Fruit fly (Drosophila melanogaster) whole organism, prepupa: Measurements from ENCODE around the gene CG33941.

Experiments
- CG10631 ChIP-seq: fragments of 200-800 bp; sonication (Bioruptor generic); optimal IDR thresholded peaks from 2 replicates; lab custom pipeline; 2016; ENCODE audit warnings: missing biosample characterization, missing genetic modification characterization
- CG11294 ChIP-seq: fragments of 200-800 bp; sonication (Bioruptor generic); IDR thresholded peaks from 2 replicates; pipeline ENCODE4 v1.3.6; 2022; ENCODE audit warnings: missing biosample characterization, missing genetic modification characterization
- CG11762 ChIP-seq: fragments of 200-800 bp; sonication (Bioruptor generic); optimal IDR thresholded peaks from 3 replicates; lab custom pipeline; 2016; ENCODE audit warnings: missing biosample characterization, missing genetic modification characterization; ENCODE audit not compliant: insufficient read depth
- CG11902 ChIP-seq: fragments of 200-800 bp; sonication (Bioruptor generic); optimal IDR thresholded peaks from 3 replicates; lab custom pipeline; 2016; ENCODE audit warnings: missing biosample characterization, missing genetic modification characterization
- CG15336 ChIP-seq: fragments of 200-800 bp; sonication (Bioruptor generic); IDR thresholded peaks from 2 replicates; pipeline ENCODE4 v1.3.6; 2022; ENCODE audit warnings: missing biosample characterization, missing genetic modification characterization
- CG1621 ChIP-seq: fragments of 200-800 bp; sonication (Bioruptor generic); optimal IDR thresholded peaks from 3 replicates; lab custom pipeline; 2018; ENCODE audit warnings: missing biosample characterization, mild to moderate bottlenecking, missing genetic modification characterization
- CG16779 ChIP-seq: fragments of 200-800 bp; sonication (Bioruptor generic); optimal IDR thresholded peaks from 3 replicates; lab custom pipeline; 2017; ENCODE audit warnings: missing biosample characterization, mild to moderate bottlenecking, missing genetic modification characterization
- CG3032 ChIP-seq: fragments of 200-800 bp; optimal IDR thresholded peaks from 2 replicates; lab custom pipeline; 2019; ENCODE audit warnings: missing biosample characterization, mild to moderate bottlenecking, missing genetic modification characterization, moderate library complexity
- CG34406 ChIP-seq: fragments of 200-800 bp; sonication (Bioruptor generic); optimal IDR thresholded peaks from 3 replicates; lab custom pipeline; 2016; ENCODE audit warnings: missing biosample characterization, missing genetic modification characterization
- CG4318 ChIP-seq: fragments of 200-800 bp; sonication (Bioruptor generic); optimal IDR thresholded peaks from 3 replicates; lab custom pipeline; 2017; ENCODE audit warnings: missing biosample characterization, mild to moderate bottlenecking, missing genetic modification characterization
- CG6276 ChIP-seq: fragments of 200-800 bp; sonication (Bioruptor generic); optimal IDR thresholded peaks from 2 replicates; lab custom pipeline; 2017; ENCODE audit warnings: missing biosample characterization, mild to moderate bottlenecking, missing genetic modification characterization
- CG6792 ChIP-seq: fragments of 200-800 bp; sonication (Bioruptor generic); optimal IDR thresholded peaks from 3 replicates; lab custom pipeline; 2016; ENCODE audit warnings: missing biosample characterization, missing genetic modification characterization
- CG7368 ChIP-seq: fragments of 200-800 bp; sonication (Bioruptor generic); optimal IDR thresholded peaks from 3 replicates; lab custom pipeline; 2016; ENCODE audit warnings: missing biosample characterization, missing genetic modification characterization
- CG8319 ChIP-seq: fragments of 200-800 bp; sonication (Bioruptor generic); optimal IDR thresholded peaks from 3 replicates; lab custom pipeline; 2016; ENCODE audit warnings: missing biosample characterization, missing genetic modification characterization
- CG8632 ChIP-seq: fragments of 200-800 bp; sonication (Bioruptor generic); optimal IDR thresholded peaks from 3 replicates; lab custom pipeline; 2016; ENCODE audit warnings: missing biosample characterization, missing genetic modification characterization
- CG9139 ChIP-seq: fragments of 200-800 bp; sonication (Bioruptor generic); optimal IDR thresholded peaks from 3 replicates; lab custom pipeline; 2017; ENCODE audit warnings: missing biosample characterization, mild to moderate bottlenecking, missing genetic modification characterization
- Eip93F ChIP-seq: fragments of 200-800 bp; sonication (Bioruptor generic); optimal IDR thresholded peaks from 2 replicates; lab custom pipeline; 2016; ENCODE audit warnings: missing biosample characterization, mild to moderate bottlenecking, missing genetic modification characterization
- Ets96B ChIP-seq: fragments of 200-800 bp; optimal IDR thresholded peaks from 2 replicates; lab custom pipeline; 2019; ENCODE audit warnings: missing biosample characterization, mild to moderate bottlenecking, missing genetic modification characterization, moderate library complexity
- Hr38 ChIP-seq: sonication (Bioruptor generic); optimal IDR thresholded peaks from 2 replicates; lab custom pipeline; 2016; ENCODE audit warnings: missing biosample characterization, missing genetic modification characterization
- Hr39 ChIP-seq: fragments of 200-800 bp; sonication (Bioruptor generic); optimal IDR thresholded peaks from 2 replicates; lab custom pipeline; 2016; ENCODE audit warnings: missing biosample characterization, missing genetic modification characterization
- Smox ChIP-seq: fragments of 200-800 bp; sonication (Bioruptor generic); optimal IDR thresholded peaks from 3 replicates; lab custom pipeline; 2016; ENCODE audit warnings: missing biosample characterization, missing genetic modification characterization
- Sox102F ChIP-seq: fragments of 200-800 bp; sonication (Bioruptor generic); optimal IDR thresholded peaks from 2 replicates; lab custom pipeline; 2016; ENCODE audit warnings: missing biosample characterization, mild to moderate bottlenecking, missing genetic modification characterization
- achi ChIP-seq: fragments of 200-800 bp; sonication (Bioruptor generic); optimal IDR thresholded peaks from 3 replicates; lab custom pipeline; 2016; ENCODE audit warnings: missing biosample characterization, missing genetic modification characterization
- acj6 ChIP-seq: fragments of 200-800 bp; sonication (Bioruptor generic); optimal IDR thresholded peaks from 3 replicates; lab custom pipeline; 2016; ENCODE audit warnings: missing biosample characterization, missing genetic modification characterization
- cyc ChIP-seq: fragments of 200-800 bp; sonication (Bioruptor generic); optimal IDR thresholded peaks from 3 replicates; lab custom pipeline; 2016; ENCODE audit warnings: missing biosample characterization, missing genetic modification characterization
- dac ChIP-seq: fragments of 200-800 bp; sonication (Bioruptor generic); optimal IDR thresholded peaks from 2 replicates; lab custom pipeline; 2017; ENCODE audit warnings: missing biosample characterization, mild to moderate bottlenecking, missing genetic modification characterization
- eg ChIP-seq: fragments of 200-800 bp; sonication (Bioruptor generic); IDR thresholded peaks from 3 replicates; pipeline ENCODE4 v1.3.6; 2022; ENCODE audit warnings: missing biosample characterization, missing genetic modification characterization
- esn ChIP-seq: fragments of 200-800 bp; sonication (Bioruptor generic); optimal IDR thresholded peaks from 2 replicates; lab custom pipeline; 2016; ENCODE audit warnings: missing biosample characterization, mild to moderate bottlenecking, missing genetic modification characterization, moderate library complexity
- fd85E ChIP-seq: fragments of 200-800 bp; sonication (Bioruptor generic); optimal IDR thresholded peaks from 3 replicates; lab custom pipeline; 2016; ENCODE audit warnings: missing biosample characterization, missing genetic modification characterization
- fkh ChIP-seq: fragments of 200-800 bp; sonication (Bioruptor generic); optimal IDR thresholded peaks from 3 replicates; lab custom pipeline; 2017; ENCODE audit warnings: missing biosample characterization, mild to moderate bottlenecking, missing genetic modification characterization, moderate library complexity
- net ChIP-seq: fragments of 200-800 bp; sonication (Bioruptor generic); optimal IDR thresholded peaks from 3 replicates; lab custom pipeline; 2016; ENCODE audit warnings: missing biosample characterization, missing genetic modification characterization
- salr ChIP-seq, 2 experiments: fragments of 200-800 bp; sonication (Bioruptor generic); optimal IDR thresholded peaks; 3 replicates each; lab custom pipeline; 2016 to 2018; ENCODE audit warnings: missing biosample characterization in 2 of 2, missing genetic modification characterization in 2 of 2, mild to moderate bottlenecking in 1 of 2
- spab ChIP-seq: fragments of 200-800 bp; sonication (Bioruptor generic); optimal IDR thresholded peaks from 2 replicates; lab custom pipeline; 2017; ENCODE audit warnings: missing biosample characterization, mild to moderate bottlenecking, missing genetic modification characterization, missing genetic modification reagents

The CG33941 gene

dm6 chr4:448126-448525 lies 19.2 kb upstream of the CG33941 start:
- no peak for TF ChIP-seq fkh (GFP tag; lab: Kevin White, UChicago)
- no peak for TF ChIP-seq cyc
- no peak for TF ChIP-seq Eip93F (GFP tag; lab: Kevin White, UChicago)
- TF ChIP-seq CG11902 (GFP tag; lab: Kevin White, UChicago): no peak
- TF ChIP-seq Smox: no peak
- TF ChIP-seq achi (GFP tag; lab: Kevin White, UChicago): no peak
- TF ChIP-seq CG6792 (GFP tag; lab: Kevin White, UChicago): no peak
- no peak for TF ChIP-seq CG9139
- no peak for TF ChIP-seq acj6 (GFP tag; lab: Kevin White, UChicago)
- TF ChIP-seq Hr38 (GFP tag; lab: Kevin White, UChicago): no peak
- no peak for TF ChIP-seq CG3032
- no peak for TF ChIP-seq salr (GFP tag; optimal IDR thresholded peaks at IDR 0.05; lab: Kevin White, UChicago)
- TF ChIP-seq CG15336 (GFP tag; lab: Robert Waterston, UW): no peak
- no peak for TF ChIP-seq CG4318 (GFP tag; lab: Kevin White, UChicago)
- no peak for TF ChIP-seq CG11294 (GFP tag; lab: Robert Waterston, UW)
- TF ChIP-seq eg (GFP tag; lab: Robert Waterston, UW): no peak
- no peak for TF ChIP-seq CG1621 (tag; lab: Kevin White, UChicago)
- no peak for TF ChIP-seq spab
- TF ChIP-seq esn (GFP tag; lab: Kevin White, UChicago): no peak
- TF ChIP-seq CG8632 (GFP tag; lab: Kevin White, UChicago): no peak

- TF ChIP-seq Ets96B (no peak), CG8319 (GFP tag; lab: Kevin White, UChicago) (no peak), Eip93F (GFP tag; lab: Kevin White, UChicago) (no peak), CG6276 (GFP tag; lab: Kevin White, UChicago) (no peak)
- TF ChIP-seq, all 60 proteins: peak for 0
These were observed 18.3 kb upstream of the CG33941 start for dm6 chr4:448993-449392.

- TF ChIP-seq CG7368 (GFP tag; lab: Kevin White, UChicago): no peak
- no peak for TF ChIP-seq spab
- no peak for TF ChIP-seq CG11762 (GFP tag; lab: Kevin White, UChicago)
- TF ChIP-seq CG15336 (GFP tag; lab: Robert Waterston, UW): no peak
These were observed 14.0 kb upstream of the CG33941 start for dm6 chr4:453303-453702.

dm6 chr4:458608-459007 lies 8.7 kb upstream of the CG33941 start:
- TF ChIP-seq Eip93F (GFP tag; lab: Kevin White, UChicago) (no peak), CG16779 (no peak), Hr39 (GFP tag; lab: Kevin White, UChicago) (no peak), CG34406 (GFP tag; lab: Kevin White, UChicago) (no peak)

- TF ChIP-seq fd85E (GFP tag; lab: Kevin White, UChicago) (no peak), acj6 (GFP tag; lab: Kevin White, UChicago) (no peak), net (no peak), dac (no peak), CG11294 (GFP tag; lab: Robert Waterston, UW) (no peak), Hr39 (GFP tag; lab: Kevin White, UChicago) (no peak), CG3032 (no peak), CG11902 (GFP tag; lab: Kevin White, UChicago) (no peak), CG15336 (GFP tag; lab: Robert Waterston, UW) (no peak), CG10631 (GFP tag; lab: Kevin White, UChicago) (no peak), Sox102F (GFP tag; lab: Kevin White, UChicago) (no peak)
These were observed 743 bp upstream of the CG33941 start, which contains the start of gene Taf3 for dm6 chr4:466543-466965. Taf3 (minus strand) TSS chr4:466828.
